Fruit fly (Drosophila melanogaster): ENCODE data around the gene trc.
A peak's percentile ranks its signal among the peaks of the same experiment; 100 is the strongest.

trc gene

dm6 chr3L:19870843-19871666 lies 37.0 kb upstream of the trc start, which contains the start of the genes Rab8 and Usp32 (continued):
- TF ChIP-seq CG8290 (GFP tag; optimal IDR thresholded peaks at IDR 0.05) (peak; percentile 21), CG8290 (tag; optimal IDR thresholded peaks at IDR 0.05) (no peak), unc-4 (GFP tag; IDR thresholded peaks at IDR 0.05; ENCODE audit: partially characterized antibody) (peak; percentile 88), Hmr (GFP tag; optimal IDR thresholded peaks at IDR 0.05) (peak; percentile 78), H2.0 (GFP tag; IDR thresholded peaks at IDR 0.05) (peak; percentile 39; the same call in 1 of the 2 replicates), CG17186 (GFP tag; optimal IDR thresholded peaks at IDR 0.05) (peak; percentile 70), kay (GFP tag; optimal IDR thresholded peaks at IDR 0.05) (peak; percentile 50), grau (tag; optimal IDR thresholded peaks at IDR 0.05) (peak; percentile 61), CG17385 (GFP tag; optimal IDR thresholded peaks at IDR 0.05) (peak; percentile 66), Fer1 (GFP tag; optimal IDR thresholded peaks at IDR 0.05) (peak; percentile 76), Antp (GFP tag; optimal IDR thresholded peaks at IDR 0.05) (peak; percentile 71), Opbp (GFP tag; IDR thresholded peaks at IDR 0.05; ENCODE audit: partially characterized antibody) (peak; percentile 91), Dp (GFP tag; optimal IDR thresholded peaks at IDR 0.05) (peak; percentile 43), Pdp1 (GFP tag; optimal IDR thresholded peaks at IDR 0.05) (peak; percentile 47 to 69), Dbx (GFP tag; IDR thresholded peaks at IDR 0.05) (peak; percentile 82), al (GFP tag; IDR thresholded peaks at IDR 0.05) (peak; percentile 33; the same call in 1 of the 2 replicates), CG30403 (GFP tag; optimal IDR thresholded peaks at IDR 0.05) (peak; percentile 70), CG33557 (GFP tag; optimal IDR thresholded peaks at IDR 0.05) (peak; percentile 50), CG12104 (GFP tag; optimal IDR thresholded peaks at IDR 0.05) (peak; percentile 51), fd64A (GFP tag; optimal IDR thresholded peaks at IDR 0.05) (peak; percentile 31), CG1832 (GFP tag; optimal IDR thresholded peaks at IDR 0.05) (no peak), CG4707 (GFP tag; optimal IDR thresholded peaks at IDR 0.05) (peak; percentile 40), CG9609 (GFP tag; optimal IDR thresholded peaks at IDR 0.05) (peak; percentile 64), CG10959 (GFP tag; IDR thresholded peaks at IDR 0.05) (no peak), dpn (GFP tag; optimal IDR thresholded peaks at IDR 0.05) (peak; percentile 63 to 80), CG8765 (GFP tag; IDR thresholded peaks at IDR 0.05) (no peak), ATbp (GFP tag; optimal IDR thresholded peaks at IDR 0.05) (peak; percentile 20), CG15514 (GFP tag; optimal IDR thresholded peaks at IDR 0.05) (peak; percentile 86), CG6791 (GFP tag; IDR thresholded peaks at IDR 0.05; ENCODE audit: partially characterized antibody) (peak; percentile 89), ranshi (GFP tag; IDR thresholded peaks at IDR 0.05) (no peak), CG3838 (GFP tag; optimal IDR thresholded peaks at IDR 0.05) (no peak), CG4730 (GFP tag; IDR thresholded peaks at IDR 0.05) (no peak), pzg (GFP tag; optimal IDR thresholded peaks at IDR 0.05) (peak; percentile 92), sna (GFP tag; IDR thresholded peaks at IDR 0.05; ENCODE audit: partially characterized antibody) (peak; percentile 61; the same call in 1 of the 2 replicates), CG14050 (GFP tag; IDR thresholded peaks at IDR 0.05) (peak; percentile 36; the same call in 2 of the 3 replicates), en (GFP tag; optimal IDR thresholded peaks at IDR 0.05) (no peak), CG1647 (GFP tag; optimal IDR thresholded peaks at IDR 0.05) (peak; percentile 73), zen2 (GFP tag; IDR thresholded peaks at IDR 0.05; ENCODE audit: partially characterized antibody) (peak; percentile 70; the same call in 1 of the 3 replicates), CG43689 (GFP tag; IDR thresholded peaks at IDR 0.05) (no peak), Nf-YB (GFP tag; optimal IDR thresholded peaks at IDR 0.05) (peak; percentile 34), Ets65A (GFP tag) (peak; percentile 96), hbn (GFP tag; IDR thresholded peaks at IDR 0.05; ENCODE audit: partially characterized antibody) (peak; percentile 71), lola (GFP tag; optimal IDR thresholded peaks at IDR 0.05) (peak in 1 of 3 experiments; percentile 4), exex (tag; optimal IDR thresholded peaks at IDR 0.05) (peak; percentile 81), gem (tag; optimal IDR thresholded peaks at IDR 0.05) (no peak), HmgZ (tag; optimal IDR thresholded peaks at IDR 0.05) (peak; percentile 82), PHDP (tag; optimal IDR thresholded peaks at IDR 0.05) (peak; percentile 58), mirr (GFP tag; optimal IDR thresholded peaks at IDR 0.05) (peak; percentile 49)
